Fruit fly (Drosophila melanogaster) whole organism, embryonic: Measurements from ENCODE around the gene mAChR-C.

Source experiments
- Adf1 ChIP-seq: fragments of 200-800 bp; sonication (Bioruptor generic); IDR thresholded peaks from 2 replicates; pipeline ENCODE4 v1.3.6; 2022; ENCODE audit warnings: missing biosample characterization, missing genetic modification characterization
- B-H2 ChIP-seq: fragments of 200-800 bp; sonication (Bioruptor generic); optimal IDR thresholded peaks from 2 replicates; lab custom pipeline; 2018; ENCODE audit warnings: missing biosample characterization, mild to moderate bottlenecking, missing genetic modification characterization
- CG10321 ChIP-seq: fragments of 200-800 bp; sonication (Bioruptor generic); IDR thresholded peaks from 2 replicates; pipeline ENCODE4 v1.3.6; 2022; ENCODE audit warnings: missing biosample characterization, missing genetic modification characterization
- CG12769 ChIP-seq: fragments of 200-800 bp; sonication (Bioruptor generic); optimal IDR thresholded peaks from 2 replicates; lab custom pipeline; 2019; ENCODE audit warnings: missing biosample characterization, mild to moderate bottlenecking, missing genetic modification characterization, moderate library complexity
- CG13894 ChIP-seq: fragments of 200-800 bp; sonication (Bioruptor generic); optimal IDR thresholded peaks from 3 replicates; lab custom pipeline; 2018; ENCODE audit warnings: missing biosample characterization, mild to moderate bottlenecking, missing genetic modification characterization, moderate library complexity
- CG15514 ChIP-seq: fragments of 200-800 bp; sonication (Bioruptor generic); optimal IDR thresholded peaks from 3 replicates; lab custom pipeline; 2017; ENCODE audit warnings: missing biosample characterization, missing genetic modification characterization, mild to moderate bottlenecking, moderate library complexity, missing genetic modification reagents
- CG17385 ChIP-seq: fragments of 200-800 bp; sonication (Bioruptor generic); optimal IDR thresholded peaks from 3 replicates; lab custom pipeline; 2018; ENCODE audit warnings: missing biosample characterization, mild to moderate bottlenecking, missing genetic modification characterization
- CG18599 ChIP-seq: fragments of 200-800 bp; sonication (Bioruptor generic); optimal IDR thresholded peaks from 3 replicates; lab custom pipeline; 2017; ENCODE audit warnings: missing biosample characterization, missing genetic modification characterization, mild to moderate bottlenecking, moderate library complexity, missing genetic modification reagents
- CG2116 ChIP-seq: fragments of 200-800 bp; sonication (Bioruptor generic); optimal IDR thresholded peaks from 3 replicates; lab custom pipeline; 2018; ENCODE audit warnings: missing biosample characterization, mild to moderate bottlenecking, missing genetic modification characterization
- CG31365 ChIP-seq: fragments of 200-800 bp; sonication (Bioruptor generic); optimal IDR thresholded peaks from 2 replicates; lab custom pipeline; 2018; ENCODE audit warnings: missing biosample characterization, mild to moderate bottlenecking, missing genetic modification characterization
- CG3163 ChIP-seq: fragments of 200-800 bp; sonication (Bioruptor generic); optimal IDR thresholded peaks from 3 replicates; lab custom pipeline; 2016; ENCODE audit warnings: missing biosample characterization, missing genetic modification characterization
- CG33557 ChIP-seq: fragments of 200-800 bp; sonication (Bioruptor generic); optimal IDR thresholded peaks from 2 replicates; lab custom pipeline; 2019; ENCODE audit warnings: missing biosample characterization, mild to moderate bottlenecking, missing genetic modification characterization, moderate library complexity
- CG34376 ChIP-seq: fragments of 200-800 bp; sonication (Bioruptor generic); optimal IDR thresholded peaks from 2 replicates; lab custom pipeline; 2018; ENCODE audit warnings: missing biosample characterization, mild to moderate bottlenecking, missing genetic modification characterization
- CG4328 ChIP-seq: fragments of 200-800 bp; sonication (Bioruptor generic); optimal IDR thresholded peaks from 3 replicates; lab custom pipeline; 2017; ENCODE audit warnings: missing biosample characterization, missing genetic modification reagents, missing genetic modification characterization
- CG4404 ChIP-seq: fragments of 200-800 bp; sonication (Bioruptor generic); IDR thresholded peaks from 2 replicates; pipeline ENCODE4 v1.3.6; 2022; ENCODE audit warnings: missing biosample characterization, missing genetic modification characterization
- CG6175 ChIP-seq: fragments of 200-800 bp; sonication (Bioruptor generic); IDR thresholded peaks from 3 replicates; pipeline ENCODE4 v1.3.6; 2022; ENCODE audit warnings: missing biosample characterization, missing genetic modification characterization
- CG7987 ChIP-seq: fragments of 200-800 bp; sonication (Bioruptor generic); optimal IDR thresholded peaks from 2 replicates; lab custom pipeline; 2018; ENCODE audit warnings: missing biosample characterization, mild to moderate bottlenecking, missing genetic modification characterization, moderate library complexity
- CG8290 ChIP-seq, 3 experiments: fragments of 200-800 bp; sonication (Bioruptor generic); optimal IDR thresholded peaks; 2 replicates each; lab custom pipeline; 2016 to 2019; ENCODE audit warnings: missing biosample characterization in 3 of 3, missing genetic modification characterization in 3 of 3, mild to moderate bottlenecking in 2 of 3, moderate library complexity in 1 of 3
- CG9437 ChIP-seq: fragments of 200-800 bp; sonication (Bioruptor generic); optimal IDR thresholded peaks from 2 replicates; lab custom pipeline; 2018; ENCODE audit warnings: missing biosample characterization, mild to moderate bottlenecking, missing genetic modification characterization
- Deaf1 ChIP-seq: fragments of 200-800 bp; optimal IDR thresholded peaks from 3 replicates; lab custom pipeline; 2019; ENCODE audit warnings: missing biosample characterization, mild to moderate bottlenecking, missing genetic modification characterization, moderate library complexity
- Drgx ChIP-seq: fragments of 200-800 bp; sonication (Bioruptor generic); IDR thresholded peaks from 2 replicates; pipeline ENCODE4 v1.3.6; 2022; ENCODE audit warnings: missing biosample characterization, missing genetic modification characterization
- E2f2 ChIP-seq: fragments of 200-800 bp; sonication (Bioruptor generic); IDR thresholded peaks from 2 replicates; pipeline ENCODE4 v1.3.6; 2022; ENCODE audit warnings: missing biosample characterization, missing genetic modification characterization
- Hmx ChIP-seq: fragments of 200-800 bp; sonication (Bioruptor generic); optimal IDR thresholded peaks from 2 replicates; lab custom pipeline; 2016; ENCODE audit warnings: missing biosample characterization, missing genetic modification characterization
- Hr78 ChIP-seq, 2 experiments: fragments of 200-800 bp in 1 of 2; fragments of >200 bp in 1 of 2; sonication (Bioruptor generic) in 1 of 2; optimal IDR thresholded peaks; 2 replicates each; lab custom pipeline; 2017 to 2019; ENCODE audit warnings: missing biosample characterization in 2 of 2, missing genetic modification characterization in 2 of 2, mild to moderate bottlenecking in 1 of 2, moderate library complexity in 1 of 2
- Med ChIP-seq: fragments of 200-800 bp; sonication (Bioruptor generic); peaks from one replicate; lab custom pipeline; 2016; ENCODE audit warnings: missing biosample characterization, missing genetic modification characterization, mild to moderate bottlenecking, inconsistent platforms, moderate library complexity
- Rfx ChIP-seq: fragments of 200-800 bp; sonication (Bioruptor generic); IDR thresholded peaks from 2 replicates; pipeline ENCODE4 v1.3.6; 2022; ENCODE audit warnings: missing biosample characterization, missing genetic modification characterization
- Xrp1 ChIP-seq: fragments of 200-800 bp; sonication (Bioruptor generic); IDR thresholded peaks from 2 replicates; pipeline ENCODE4 v1.3.6; 2022; ENCODE audit warnings: missing biosample characterization, missing genetic modification characterization
- abd-A ChIP-seq: fragments of 200-800 bp; sonication (Bioruptor generic); optimal IDR thresholded peaks from 3 replicates; lab custom pipeline; 2019; ENCODE audit warnings: missing biosample characterization, mild to moderate bottlenecking, missing genetic modification characterization, moderate library complexity
- cg ChIP-seq: fragments of 200-800 bp; sonication (Bioruptor generic); optimal IDR thresholded peaks from 3 replicates; lab custom pipeline; 2019; ENCODE audit warnings: missing biosample characterization, mild to moderate bottlenecking, missing genetic modification characterization, moderate library complexity
- chinmo ChIP-seq: fragments of 200-800 bp; sonication (Bioruptor generic); IDR thresholded peaks from 4 replicates; pipeline ENCODE4 v1.3.6; 2022; ENCODE audit warnings: missing biosample characterization, missing genetic modification characterization; ENCODE audit not compliant: partially characterized antibody
- chn ChIP-seq: fragments of 200-800 bp; sonication (Bioruptor generic); optimal IDR thresholded peaks from 2 replicates; lab custom pipeline; 2016; ENCODE audit warnings: missing biosample characterization, missing genetic modification characterization
- ci ChIP-seq: fragments of 200-800 bp; sonication (Bioruptor generic); IDR thresholded peaks from 3 replicates; pipeline ENCODE4 v1.3.6; 2022; ENCODE audit warnings: missing biosample characterization, missing genetic modification characterization
- dmrt99B ChIP-seq: fragments of 200-800 bp; sonication (Bioruptor generic); optimal IDR thresholded peaks from 2 replicates; lab custom pipeline; 2018; ENCODE audit warnings: missing biosample characterization, mild to moderate bottlenecking, missing genetic modification characterization, moderate library complexity
- esg ChIP-seq: fragments of 200-800 bp; sonication (Bioruptor generic); conservative IDR thresholded peaks from 2 replicates; pipeline ENCODE4 v1.3.6; 2022; ENCODE audit warnings: missing biosample characterization, missing genetic modification characterization
- ftz-f1 ChIP-seq: fragments of 200-800 bp; sonication (Bioruptor generic); optimal IDR thresholded peaks from 2 replicates; lab custom pipeline; 2016; ENCODE audit warnings: missing biosample characterization, missing genetic modification characterization
- gro ChIP-seq: fragments of 200-800 bp; sonication (Bioruptor generic); optimal IDR thresholded peaks from 2 replicates; lab custom pipeline; 2016; ENCODE audit warnings: missing biosample characterization, missing genetic modification characterization
- nerfin-1 ChIP-seq: fragments of 200-800 bp; sonication (Bioruptor generic); optimal IDR thresholded peaks from 3 replicates; lab custom pipeline; 2019; ENCODE audit warnings: missing biosample characterization, mild to moderate bottlenecking, missing genetic modification characterization, moderate library complexity
- nerfin-2 ChIP-seq: fragments of 200-800 bp; sonication (Bioruptor generic); IDR thresholded peaks from 2 replicates; pipeline ENCODE4 v1.3.6; 2022; ENCODE audit warnings: missing biosample characterization, missing genetic modification characterization; ENCODE audit not compliant: partially characterized antibody
- nom ChIP-seq: fragments of 200-800 bp; sonication (Bioruptor generic); optimal IDR thresholded peaks from 2 replicates; lab custom pipeline; 2017; ENCODE audit warnings: missing biosample characterization, missing genetic modification characterization, mild to moderate bottlenecking, moderate library complexity, missing genetic modification reagents
- phol ChIP-seq: fragments of 200-800 bp; sonication (Bioruptor generic); optimal IDR thresholded peaks from 3 replicates; lab custom pipeline; 2018; ENCODE audit warnings: missing biosample characterization, mild to moderate bottlenecking, missing genetic modification characterization, moderate library complexity
- repo ChIP-seq: fragments of 200-800 bp; sonication (Bioruptor generic); optimal IDR thresholded peaks from 2 replicates; lab custom pipeline; 2016; ENCODE audit warnings: missing biosample characterization, missing genetic modification characterization
- rib ChIP-seq: fragments of 200-800 bp; sonication (Bioruptor generic); IDR thresholded peaks from 2 replicates; pipeline ENCODE4 v1.3.6; 2022; ENCODE audit warnings: missing biosample characterization, missing genetic modification characterization
- row ChIP-seq: fragments of 200-800 bp; sonication (Bioruptor generic); IDR thresholded peaks from 3 replicates; pipeline ENCODE4 v1.3.6; 2022; ENCODE audit warnings: missing biosample characterization, missing genetic modification characterization
- sd ChIP-seq: fragments of 200-800 bp; sonication (Bioruptor generic); optimal IDR thresholded peaks from 3 replicates; lab custom pipeline; 2018; ENCODE audit warnings: missing biosample characterization, mild to moderate bottlenecking, missing genetic modification characterization, moderate library complexity
- sug ChIP-seq: fragments of 200-800 bp; optimal IDR thresholded peaks from 2 replicates; lab custom pipeline; 2019; ENCODE audit warnings: missing biosample characterization, mild to moderate bottlenecking, missing genetic modification characterization, moderate library complexity
- tin ChIP-seq: fragments of 200-800 bp; sonication (Bioruptor generic); optimal IDR thresholded peaks from 3 replicates; lab custom pipeline; 2016; ENCODE audit warnings: missing biosample characterization, missing genetic modification characterization
- ttk ChIP-seq: fragments of 200-800 bp; sonication (Bioruptor generic); IDR thresholded peaks from 2 replicates; pipeline ENCODE4 v2.1.2; 2022; ENCODE audit warnings: missing biosample characterization, missing genetic modification characterization
- twi ChIP-seq: fragments of 200-800 bp; optimal IDR thresholded peaks from 2 replicates; lab custom pipeline; 2019; ENCODE audit warnings: missing biosample characterization, mild to moderate bottlenecking, missing genetic modification characterization, moderate library complexity
- wek ChIP-seq: fragments of 200-800 bp; sonication (Bioruptor generic); optimal IDR thresholded peaks from 3 replicates; lab custom pipeline; 2018; ENCODE audit warnings: missing biosample characterization, mild to moderate bottlenecking, missing genetic modification characterization, moderate library complexity

mAChR-C gene

dm6 chrX:6853384-6853783, 20.9 kb upstream of the mAChR-C start (continued):
- TF ChIP-seq CG15514 (GFP tag; lab: Kevin White, UChicago) (peak; percentile 3), Adf1 (peak; percentile 70; the same call in 1 of the 2 replicates), B-H2 (GFP tag; lab: Kevin White, UChicago) (peak; percentile 54), wek (peak; percentile 21), sd (tag; lab: Kevin White, UChicago) (peak; percentile 26), CG9437 (GFP tag; lab: Kevin White, UChicago) (no peak), Hmx (GFP tag; lab: Kevin White, UChicago) (no peak), Hr78 (GFP tag; optimal IDR thresholded peaks at IDR 0.05; lab: Kevin White, UChicago) (peak in 1 of 2 experiments; percentile 11), CG12769 (tag; lab: Kevin White, UChicago) (peak; percentile 49), twi (tag; lab: Kevin White, UChicago) (peak; percentile 50), CG10321 (GFP tag; lab: Robert Waterston, UW) (no peak), Drgx (GFP tag; lab: Robert Waterston, UW) (0 out of 2 replicates have a peak, but pooled peaks have one; percentile 29), CG17385 (GFP tag; lab: Kevin White, UChicago) (peak; percentile 93), abd-A (peak; percentile 99), chn (GFP tag; lab: Kevin White, UChicago) (peak; percentile 67), CG4328 (GFP tag; lab: Kevin White, UChicago) (peak; percentile 36), row (GFP tag; lab: Robert Waterston, UW) (peak; percentile 34; the same call in 1 of the 3 replicates), chinmo (GFP tag; lab: Robert Waterston, UW) (peak; percentile 88; the same call in 3 of the 4 replicates), CG34376 (peak; percentile 77), Deaf1 (peak; percentile 89), CG18599 (peak; percentile 39), CG6175 (GFP tag; lab: Robert Waterston, UW) (0 out of 3 replicates have a peak, but pooled peaks have one; percentile 40), phol (tag; lab: Kevin White, UChicago) (peak; percentile 10), CG3163 (GFP tag; lab: Kevin White, UChicago) (peak; percentile 24), CG2116 (GFP tag; lab: Kevin White, UChicago) (no peak), ftz-f1 (GFP tag; lab: Kevin White, UChicago) (peak; percentile 22), gro (GFP tag; lab: Kevin White, UChicago) (peak; percentile 26), rib (GFP tag; lab: Robert Waterston, UW) (peak; percentile 75), Rfx (GFP tag; lab: Robert Waterston, UW) (0 out of 2 replicates have a peak, but pooled peaks have one; percentile 25), Xrp1 (GFP tag; lab: Robert Waterston, UW) (no peak), ttk (GFP tag; lab: Robert Waterston, UW) (peak; percentile 68), sug (tag; lab: Kevin White, UChicago) (peak; percentile 53), tin (no peak), CG8290 (GFP tag; optimal IDR thresholded peaks at IDR 0.05; lab: Kevin White, UChicago) (no peak), CG8290 (tag; optimal IDR thresholded peaks at IDR 0.05; lab: Kevin White, UChicago) (peak; percentile 37 to 80), CG31365 (tag; lab: Kevin White, UChicago) (peak; percentile 4), repo (no peak), CG33557 (GFP tag; lab: Kevin White, UChicago) (peak; percentile 5), Med (GFP tag; lab: Kevin White, UChicago) (peak; percentile 84), E2f2 (GFP tag; lab: Robert Waterston, UW) (no peak), esg (no peak), dmrt99B (no peak), CG13894 (peak; percentile 92), nerfin-1 (peak; percentile 56), cg (GFP tag; lab: Kevin White, UChicago) (peak; percentile 93), ci (GFP tag; lab: Robert Waterston, UW) (peak; percentile 42; the same call in 1 of the 3 replicates), CG4404 (GFP tag; lab: Robert Waterston, UW) (no peak), nerfin-2 (no peak), nom (peak; percentile 63), CG7987 (GFP tag; lab: Kevin White, UChicago) (peak; percentile 39)
